Worm (Caenorhabditis elegans) whole organism, early embryonic: Measurements from ENCODE around the gene xbx-9.

Experiments
- B0310.2 ChIP-seq: sonication (generic microtip); optimal IDR thresholded peaks from 2 replicates; lab custom pipeline; 2016; ENCODE audit warnings: mild to moderate bottlenecking, missing genetic modification characterization, missing compliant biosample characterization
- F13C5.2 ChIP-seq: sonication (generic microtip); optimal IDR thresholded peaks from 2 replicates; lab custom pipeline; 2017; ENCODE audit warnings: mild to moderate bottlenecking, missing genetic modification characterization, inconsistent platforms, missing compliant biosample characterization
- aly-1 ChIP-seq: sonication (generic microtip); optimal IDR thresholded peaks from 2 replicates; lab custom pipeline; 2016; ENCODE audit warnings: missing genetic modification characterization, missing compliant biosample characterization
- ama-1 ChIP-seq: fragments of 150-350 bp; optimal IDR thresholded peaks from 2 replicates; lab custom pipeline; 2014
- ceh-13 ChIP-seq: fragments of 200-800 bp; sonication (Bioruptor generic); optimal IDR thresholded peaks from 2 replicates; lab custom pipeline; 2018; ENCODE audit warnings: mild to moderate bottlenecking, missing genetic modification characterization, missing compliant biosample characterization
- ceh-36 ChIP-seq: sonication (generic microtip); optimal IDR thresholded peaks from 2 replicates; lab custom pipeline; 2016; ENCODE audit warnings: missing genetic modification characterization, inconsistent platforms, missing compliant biosample characterization
- ets-7 ChIP-seq: sonication (generic microtip); optimal IDR thresholded peaks from 2 replicates; lab custom pipeline; 2016; ENCODE audit warnings: missing genotype, missing genetic modification characterization, missing compliant biosample characterization
- flt-1 ChIP-seq: fragments of 200-800 bp; sonication (Bioruptor generic); IDR thresholded peaks from 2 replicates; pipeline ENCODE4 v1.3.6; 2022; ENCODE audit warnings: missing genetic modification characterization, missing compliant biosample characterization
- hmbx-1 ChIP-seq: sonication (generic microtip); optimal IDR thresholded peaks from 2 replicates; lab custom pipeline; 2016; ENCODE audit warnings: mild to moderate bottlenecking, missing genetic modification characterization, missing compliant biosample characterization
- hmg-4 ChIP-seq: fragments of 200-800 bp; sonication (Bioruptor generic); optimal IDR thresholded peaks from 2 replicates; lab custom pipeline; 2018; ENCODE audit warnings: mild to moderate bottlenecking, missing genetic modification characterization, missing compliant biosample characterization
- hnd-1 ChIP-seq: sonication (generic microtip); optimal IDR thresholded peaks from 2 replicates; lab custom pipeline; 2016; ENCODE audit warnings: missing genetic modification characterization, missing compliant biosample characterization
- pes-1 ChIP-seq: fragments of 200-800 bp; sonication (Bioruptor generic); IDR thresholded peaks from 2 replicates; pipeline ENCODE4 v1.3.6; 2022; ENCODE audit warnings: missing genetic modification reagents, missing genetic modification characterization, missing compliant biosample characterization
- scrt-1 ChIP-seq: fragments of 200-800 bp; sonication (Bioruptor generic); IDR thresholded peaks from 2 replicates; pipeline ENCODE4 v1.3.6; 2022; ENCODE audit warnings: missing genetic modification characterization, missing compliant biosample characterization
- sea-1 ChIP-seq: fragments of 200-800 bp; sonication (Bioruptor generic); conservative IDR thresholded peaks from 2 replicates; pipeline ENCODE4 v1.3.6; 2022; ENCODE audit warnings: missing genetic modification characterization, missing compliant biosample characterization
- tbx-11 ChIP-seq: fragments of 200-800 bp; sonication (Bioruptor generic); IDR thresholded peaks from 2 replicates; pipeline ENCODE4 v1.3.6; 2022; ENCODE audit warnings: missing genetic modification characterization, missing compliant biosample characterization
- tbx-37 ChIP-seq: fragments of 200-800 bp; sonication (Bioruptor generic); conservative IDR thresholded peaks from 2 replicates; pipeline ENCODE4 v1.3.6; 2022; ENCODE audit warnings: missing genetic modification reagents, missing genetic modification characterization, missing compliant biosample characterization
- tra-4 ChIP-seq: sonication (generic microtip); optimal IDR thresholded peaks from 2 replicates; lab custom pipeline; 2017; ENCODE audit warnings: missing genetic modification characterization, missing compliant biosample characterization

xbx-9 gene

DNA sequence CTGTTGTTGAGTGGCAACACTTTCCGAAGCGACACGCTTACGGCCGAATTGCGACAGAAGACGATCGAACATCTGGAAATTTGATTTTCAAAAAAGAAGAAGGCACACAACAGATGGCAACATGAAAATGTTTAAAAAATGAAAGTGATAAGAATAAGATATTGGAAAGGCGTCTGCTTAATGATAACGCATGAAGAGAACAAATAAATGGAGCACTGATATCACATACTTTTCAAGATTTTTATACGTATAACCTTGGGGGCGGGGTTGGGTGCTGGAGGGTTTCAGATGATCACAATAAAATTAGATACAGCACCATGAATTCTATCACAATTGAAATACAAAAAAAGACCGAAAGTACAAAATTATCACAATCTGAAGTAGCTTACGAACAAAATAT lies 11.0 kb downstream of the xbx-9 start, which contains the start of gene C15C8.7:
TSS of gene C15C8.7 (minus strand) at position 72 of the 400 bp plus-strand sequence.
- no peak for TF ChIP-seq aly-1 (tag; lab: Kevin White, UChicago)
- TF ChIP-seq ceh-13 (GFP tag; lab: Kevin White, UChicago) = no peak
- TF ChIP-seq scrt-1 (GFP tag; lab: Robert Waterston, UW) = no peak
- no peak for TF ChIP-seq B0310.2 (tag; lab: Kevin White, UChicago)
- no peak for TF ChIP-seq tra-4
- TF ChIP-seq sea-1 (GFP tag; lab: Robert Waterston, UW) = no peak
- no peak for TF ChIP-seq ets-7 (tag; lab: Kevin White, UChicago)
- no peak for TF ChIP-seq tbx-11
- TF ChIP-seq hnd-1 (tag; lab: Kevin White, UChicago) = no peak
- TF ChIP-seq ceh-36 (tag; lab: Kevin White, UChicago) = no peak
- TF ChIP-seq pes-1 = no peak
- no peak for TF ChIP-seq ama-1 (lab: Kevin White, UChicago)

ce11 chrV:12747431-12747830 lies 13.4 kb downstream of the xbx-9 start, which contains the start of gene C15C8.4:
Gene C15C8.4 (minus strand): TSS chrV:12747463.
- TF ChIP-seq hnd-1 (tag; lab: Kevin White, UChicago) = no peak
- no peak for TF ChIP-seq tra-4
- TF ChIP-seq ceh-36 (tag; lab: Kevin White, UChicago) = no peak
- no peak for TF ChIP-seq tbx-37 (GFP tag; lab: Robert Waterston, UW)
- no peak for TF ChIP-seq tbx-11
- no peak for TF ChIP-seq aly-1 (tag; lab: Kevin White, UChicago)
- no peak for TF ChIP-seq pes-1
- TF ChIP-seq ets-7 (tag; lab: Kevin White, UChicago) = no peak
- TF ChIP-seq flt-1 (GFP tag; lab: Robert Waterston, UW) = no peak
- TF ChIP-seq sea-1 (GFP tag; lab: Robert Waterston, UW) = no peak
- TF ChIP-seq ama-1 (lab: Kevin White, UChicago) = no peak
- no peak for TF ChIP-seq ceh-13 (GFP tag; lab: Kevin White, UChicago)
- TF ChIP-seq hmbx-1 (tag; lab: Kevin White, UChicago) = no peak
- no peak for TF ChIP-seq B0310.2 (tag; lab: Kevin White, UChicago)
- TF ChIP-seq hmg-4 (GFP tag; lab: Kevin White, UChicago) = no peak

DNA sequence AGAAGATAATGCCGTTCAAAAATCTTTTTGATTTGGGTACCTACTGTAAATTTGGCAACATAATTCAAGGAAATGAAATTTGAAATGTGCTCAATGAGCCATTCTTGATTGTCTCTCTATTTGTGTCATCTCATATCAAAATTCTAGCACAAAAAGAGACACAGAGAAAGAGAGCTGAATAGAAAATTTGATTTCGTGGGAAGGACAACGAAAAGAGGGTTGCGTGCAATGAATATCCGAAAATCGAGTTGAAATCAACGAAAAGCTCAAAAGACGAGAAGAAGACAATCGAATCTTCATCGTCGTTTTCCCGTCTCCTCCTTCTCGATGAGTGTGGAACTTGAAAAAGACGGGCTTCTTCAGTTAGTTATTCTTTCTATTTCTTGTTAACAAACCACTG lies 13.9 kb downstream of the xbx-9 start, which contains the start of gene C15C8.5:
TSS of gene C15C8.5 (plus strand) at position 152 of the 400 bp plus-strand sequence.
- TF ChIP-seq hmg-4 (GFP tag; lab: Kevin White, UChicago) (no peak), ceh-13 (GFP tag; lab: Kevin White, UChicago) (no peak), aly-1 (tag; lab: Kevin White, UChicago) (no peak), ceh-36 (tag; lab: Kevin White, UChicago) (no peak), tbx-11 (no peak), hnd-1 (tag; lab: Kevin White, UChicago) (no peak), flt-1 (GFP tag; lab: Robert Waterston, UW) (no peak), sea-1 (GFP tag; lab: Robert Waterston, UW) (no peak), tra-4 (no peak), pes-1 (no peak), ets-7 (tag; lab: Kevin White, UChicago) (no peak), ama-1 (lab: Kevin White, UChicago) (no peak), B0310.2 (tag; lab: Kevin White, UChicago) (no peak), F13C5.2 (tag; lab: Kevin White, UChicago) (no peak), hmbx-1 (tag; lab: Kevin White, UChicago) (no peak)

DNA sequence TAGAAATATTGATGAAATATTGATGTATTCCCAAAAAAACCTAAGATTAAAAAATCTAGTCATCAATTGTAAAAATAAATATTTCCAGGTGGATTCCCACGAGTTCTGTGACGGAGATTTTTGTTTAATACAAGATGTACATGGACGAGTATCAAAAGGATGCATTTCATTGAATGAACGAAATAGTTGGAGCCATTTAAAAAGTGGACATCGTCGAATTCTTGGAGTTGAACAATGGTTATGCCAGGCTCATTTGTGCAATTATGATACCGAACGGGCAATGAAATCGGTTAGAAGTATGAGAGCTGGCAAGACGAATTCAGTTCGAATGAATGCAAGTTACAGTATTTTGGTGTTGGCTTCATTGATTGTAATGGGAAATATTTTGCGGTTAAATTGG lies 15.6 kb downstream of the xbx-9 start:
- TF ChIP-seq hnd-1 (tag; lab: Kevin White, UChicago) (no peak), scrt-1 (GFP tag; lab: Robert Waterston, UW) (no peak), hmbx-1 (tag; lab: Kevin White, UChicago) (no peak), aly-1 (tag; lab: Kevin White, UChicago) (no peak), hmg-4 (GFP tag; lab: Kevin White, UChicago) (no peak), F13C5.2 (tag; lab: Kevin White, UChicago) (no peak), B0310.2 (tag; lab: Kevin White, UChicago) (no peak), ama-1 (lab: Kevin White, UChicago) (no peak), tbx-11 (no peak), sea-1 (GFP tag; lab: Robert Waterston, UW) (no peak), ets-7 (tag; lab: Kevin White, UChicago) (no peak), tra-4 (no peak)

DNA sequence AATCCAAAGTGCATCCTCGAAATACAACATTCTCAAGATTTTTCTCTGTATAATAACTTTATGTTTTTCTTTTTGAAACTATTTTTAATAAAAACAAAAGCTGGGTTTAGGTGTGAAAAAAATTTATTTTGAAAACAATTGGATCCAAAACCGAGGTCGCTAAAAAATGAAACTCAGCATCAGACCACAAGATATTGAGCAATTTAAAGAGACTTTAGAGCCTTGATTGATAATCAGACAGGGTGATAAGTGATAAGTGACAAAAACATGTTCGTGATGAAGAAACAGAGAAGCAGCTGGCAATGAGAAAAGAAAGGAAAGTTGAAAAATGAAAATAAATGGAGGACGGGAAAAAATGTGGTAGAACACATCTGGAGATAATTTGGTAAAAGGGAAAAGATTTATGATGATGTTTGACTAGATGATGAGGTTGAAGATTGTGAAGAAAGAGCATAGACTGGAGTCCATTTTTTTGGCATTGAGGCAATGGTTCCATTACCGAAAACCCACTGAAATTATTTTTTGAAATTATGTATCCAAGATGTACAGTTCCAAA lies 17.6 kb downstream of the xbx-9 start, which contains the start of gene C15C8.6:
TSS of gene C15C8.6 (minus strand) at position 51 of the 556 bp plus-strand sequence.
- no peak for TF ChIP-seq hmbx-1 (tag; lab: Kevin White, UChicago)
- TF ChIP-seq pes-1 = no peak
- TF ChIP-seq hnd-1 (tag; lab: Kevin White, UChicago) = no peak
- TF ChIP-seq F13C5.2 (tag; lab: Kevin White, UChicago) = no peak

- no peak for TF ChIP-seq ets-7 (tag; lab: Kevin White, UChicago)
- TF ChIP-seq B0310.2 (tag; lab: Kevin White, UChicago) = no peak
- no peak for TF ChIP-seq hmg-4 (GFP tag; lab: Kevin White, UChicago)
- no peak for TF ChIP-seq aly-1 (tag; lab: Kevin White, UChicago)
- TF ChIP-seq ceh-13 (GFP tag; lab: Kevin White, UChicago) = no peak
- TF ChIP-seq flt-1 (GFP tag; lab: Robert Waterston, UW) = no peak
- no peak for TF ChIP-seq F13C5.2 (tag; lab: Kevin White, UChicago)
- no peak for TF ChIP-seq sea-1 (GFP tag; lab: Robert Waterston, UW)
- TF ChIP-seq tbx-11 = no peak
- TF ChIP-seq hmbx-1 (tag; lab: Kevin White, UChicago) = no peak
- no peak for TF ChIP-seq tra-4
- no peak for TF ChIP-seq hnd-1 (tag; lab: Kevin White, UChicago)
- no peak for TF ChIP-seq pes-1
- TF ChIP-seq ceh-36 (tag; lab: Kevin White, UChicago) = no peak
These were observed 18.4 kb downstream of the xbx-9 start, which contains the start of gene C15C8.8 for ce11 chrV:12752407-12752806. Gene C15C8.8 (minus strand): TSS chrV:12752507.

DNA sequence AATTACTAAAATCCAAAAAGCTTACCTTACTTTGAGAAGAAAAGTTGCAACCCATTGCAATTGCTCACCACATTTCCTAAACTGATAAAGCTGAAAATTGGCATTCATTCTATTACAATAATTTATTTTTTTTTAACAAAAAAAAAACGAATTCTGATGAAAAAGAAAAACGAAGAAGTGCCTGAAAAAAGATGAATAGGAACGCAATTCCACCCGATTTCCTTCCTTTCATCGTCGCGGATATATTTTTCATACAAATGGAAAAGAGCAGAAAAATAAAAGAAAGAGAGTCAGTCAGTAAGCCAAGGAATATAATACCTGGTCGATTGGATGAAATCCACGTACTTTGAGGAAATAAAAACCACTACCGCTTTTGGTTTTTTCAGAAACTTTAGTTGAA lies 20.8 kb downstream of the xbx-9 start, which contains the start of gene gpa-13:
TSS of gene gpa-13 (minus strand) at position 101 of the 400 bp plus-strand sequence.
- no peak for TF ChIP-seq pes-1
- TF ChIP-seq hmbx-1 (tag; lab: Kevin White, UChicago) = no peak
- no peak for TF ChIP-seq ceh-13 (GFP tag; lab: Kevin White, UChicago)
- TF ChIP-seq flt-1 (GFP tag; lab: Robert Waterston, UW) = no peak
- TF ChIP-seq ceh-36 (tag; lab: Kevin White, UChicago) = no peak
- no peak for TF ChIP-seq hnd-1 (tag; lab: Kevin White, UChicago)
- no peak for TF ChIP-seq tra-4
- no peak for TF ChIP-seq scrt-1 (GFP tag; lab: Robert Waterston, UW)
- TF ChIP-seq sea-1 (GFP tag; lab: Robert Waterston, UW) = no peak
- TF ChIP-seq F13C5.2 (tag; lab: Kevin White, UChicago) = no peak
- no peak for TF ChIP-seq aly-1 (tag; lab: Kevin White, UChicago)
- no peak for TF ChIP-seq ets-7 (tag; lab: Kevin White, UChicago)
- TF ChIP-seq B0310.2 (tag; lab: Kevin White, UChicago) = no peak
- no peak for TF ChIP-seq tbx-11
- no peak for TF ChIP-seq hmg-4 (GFP tag; lab: Kevin White, UChicago)
- no peak for TF ChIP-seq ama-1 (lab: Kevin White, UChicago)
- no peak for TF ChIP-seq tbx-37 (GFP tag; lab: Robert Waterston, UW)
